Worm (Caenorhabditis elegans) whole organism, L2 larva: ENCODE results near the gene F01G10.4.

Experiments
- ceh-82 ChIP-seq: fragments of 150-350 bp; optimal IDR thresholded peaks from 2 replicates; lab custom pipeline; 2014; ENCODE audit warnings: missing biosample characterization, missing genetic modification characterization
- dmd-4 ChIP-seq: sonication (generic microtip); optimal IDR thresholded peaks from 2 replicates; lab custom pipeline; 2017; ENCODE audit warnings: missing biosample characterization, missing genetic modification characterization
- egl-27 ChIP-seq: sonication (generic microtip); optimal IDR thresholded peaks from 3 replicates; lab custom pipeline; 2017; ENCODE audit warnings: missing biosample characterization, missing genetic modification reagents, missing genetic modification characterization
- elt-3 ChIP-seq: sonication (generic microtip); optimal IDR thresholded peaks from 2 replicates; lab custom pipeline; 2017; ENCODE audit warnings: missing biosample characterization, missing genetic modification characterization
- lin-13 ChIP-seq: fragments of 150-350 bp; optimal IDR thresholded peaks from 2 replicates; lab custom pipeline; 2014; ENCODE audit warnings: missing biosample characterization, missing genetic modification reagents, missing genetic modification characterization
- lsy-2 ChIP-seq, 2 experiments: fragments of 150-350 bp in 1 of 2; sonication (generic microtip) in 1 of 2; optimal IDR thresholded peaks; 2 replicates each; lab custom pipeline; 2014 to 2017; ENCODE audit warnings: missing biosample characterization in 2 of 2, missing genetic modification characterization in 2 of 2
- nhr-237 ChIP-seq: fragments of 150-350 bp; optimal IDR thresholded peaks from 2 replicates; lab custom pipeline; 2014; ENCODE audit warnings: missing biosample characterization, missing genetic modification characterization
- skn-1 ChIP-seq: sonication (generic microtip); optimal IDR thresholded peaks from 2 replicates; lab custom pipeline; 2017; ENCODE audit warnings: missing biosample characterization, missing genetic modification characterization
- snpc-4 ChIP-seq: fragments of 150-350 bp; optimal IDR thresholded peaks from 2 replicates; lab custom pipeline; 2014; ENCODE audit warnings: missing biosample characterization, missing genetic modification characterization
- unc-62 ChIP-seq: fragments of 150-350 bp; optimal IDR thresholded peaks from 2 replicates; lab custom pipeline; 2014; ENCODE audit warnings: missing biosample characterization, missing genetic modification reagents, missing genetic modification characterization
- ztf-4 ChIP-seq: fragments of 150-350 bp; optimal IDR thresholded peaks from 2 replicates; lab custom pipeline; 2014; ENCODE audit warnings: missing biosample characterization, missing genetic modification characterization

ce11 chrIV:10273360-10273759 lies 41.0 kb upstream of the F01G10.4 start:
- TF ChIP-seq skn-1 (tag; lab: Kevin White, UChicago), result no peak
- no peak for TF ChIP-seq elt-3 (tag; lab: Kevin White, UChicago)
- no peak for TF ChIP-seq snpc-4 (tag; lab: Kevin White, UChicago)
- no peak for TF ChIP-seq lsy-2 (tag; optimal IDR thresholded peaks at IDR 0.05; lab: Kevin White, UChicago)
- TF ChIP-seq ztf-4 (tag; lab: Kevin White, UChicago), result no peak
- no peak for TF ChIP-seq lin-13
- TF ChIP-seq ceh-82 (tag; lab: Kevin White, UChicago), result no peak
- TF ChIP-seq dmd-4 (tag; lab: Kevin White, UChicago), result no peak
- TF ChIP-seq egl-27 (tag; lab: Kevin White, UChicago), result no peak
- TF ChIP-seq nhr-237, result no peak
- TF ChIP-seq unc-62 (GFP tag; lab: Kevin White, UChicago), result no peak
